Worm (Caenorhabditis elegans) whole organism, young adult: Measurements from ENCODE around the gene sid-3.

Experiments used
- C17E4.6 ChIP-seq: fragments of 200-800 bp; sonication (Bioruptor generic); IDR thresholded peaks from 2 replicates; pipeline ENCODE4 v1.3.6; 2022; ENCODE audit warnings: missing genetic modification reagents, missing genetic modification characterization, missing compliant biosample characterization
- ama-1 ChIP-seq, 3 experiments: fragments of 150-350 bp in 1 of 3; sonication (generic microtip) in 2 of 3; optimal IDR thresholded peaks; 2 replicates each; lab custom pipeline; 2014 to 2018; ENCODE audit warnings: missing biosample characterization in 2 of 3, missing genetic modification characterization in 2 of 3, missing genetic modification reagents in 2 of 3
- pbrm-1 ChIP-seq: fragments of 200-800 bp; sonication (Bioruptor generic); IDR thresholded peaks from 2 replicates; pipeline ENCODE4 v1.3.6; 2022; ENCODE audit warnings: missing genetic modification reagents, missing genetic modification characterization, missing compliant biosample characterization
- ztf-3 ChIP-seq: fragments of 200-800 bp; sonication (Bioruptor generic); optimal IDR thresholded peaks from 2 replicates; lab custom pipeline; 2018; ENCODE audit warnings: mild to moderate bottlenecking, missing genetic modification characterization, missing compliant biosample characterization

- no peak for TF ChIP-seq C17E4.6 (GFP tag; lab: Robert Waterston, UW)
- TF ChIP-seq ztf-3: no peak
- no peak for TF ChIP-seq ama-1 (optimal IDR thresholded peaks at IDR 0.05; lab: Kevin White, UChicago)
- TF ChIP-seq ama-1 (GFP tag; optimal IDR thresholded peaks at IDR 0.05; lab: Kevin White, UChicago): no peak
- TF ChIP-seq pbrm-1 (GFP tag; lab: Robert Waterston, UW): no peak
Measured at ce11 chrX:17140447-17140846, 45.7 kb upstream of the sid-3 start.
